Fruit fly (Drosophila melanogaster): ENCODE data around the gene parvin.

DNA sequence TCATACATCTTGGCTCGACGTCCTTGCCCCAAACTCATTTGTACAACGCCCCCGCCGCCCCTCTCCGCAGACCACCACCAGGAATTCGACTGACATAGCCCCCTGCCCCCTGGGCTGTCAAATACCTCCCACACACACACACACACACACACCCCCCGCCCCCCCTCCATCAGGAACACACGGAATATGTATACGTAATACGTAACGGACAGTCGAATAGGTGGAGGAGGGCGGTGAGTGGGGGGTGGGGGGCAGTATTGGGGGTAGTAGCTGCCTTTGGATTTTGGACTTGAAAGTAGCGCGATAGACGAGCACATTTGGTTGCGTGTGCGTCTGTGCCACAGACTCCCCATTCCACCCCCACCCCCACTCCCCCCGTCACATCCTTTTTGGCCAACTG lies 46.7 kb downstream of the parvin start:
- TF ChIP-seq CG32006 (GFP tag; optimal IDR thresholded peaks at IDR 0.05) (no peak), lz (GFP tag; optimal IDR thresholded peaks at IDR 0.05) (no peak), CG6854 (GFP tag; optimal IDR thresholded peaks at IDR 0.05) (no peak), CG15336 (GFP tag; IDR thresholded peaks at IDR 0.05) (no peak), Gug (GFP tag; IDR thresholded peaks at IDR 0.05) (no peak), fd59A (GFP tag; optimal IDR thresholded peaks at IDR 0.05) (no peak), Blimp-1 (GFP tag; optimal IDR thresholded peaks at IDR 0.05) (no peak), net (GFP tag; optimal IDR thresholded peaks at IDR 0.05) (no peak), CG9139 (GFP tag; optimal IDR thresholded peaks at IDR 0.05) (no peak), Hr4 (GFP tag; optimal IDR thresholded peaks at IDR 0.05) (no peak), CG6808 (GFP tag; optimal IDR thresholded peaks at IDR 0.05) (no peak)

Data from whole organism, prepupa.